Worm (Caenorhabditis elegans) whole organism, young adult: ENCODE results near the gene atf-7.

Source experiments
- B0019.2 ChIP-seq: fragments of 200-800 bp; sonication (Bioruptor generic); conservative IDR thresholded peaks from 2 replicates; pipeline ENCODE4 v1.3.6; 2022; ENCODE audit warnings: missing genetic modification reagents, missing genetic modification characterization, missing compliant biosample characterization
- B0336.3 ChIP-seq: fragments of 200-800 bp; sonication (Bioruptor generic); IDR thresholded peaks from 2 replicates; pipeline ENCODE4 v1.3.6; 2022; ENCODE audit warnings: missing genetic modification characterization, missing compliant biosample characterization
- C06A6.2 ChIP-seq: fragments of 200-800 bp; sonication (Bioruptor generic); conservative IDR thresholded peaks from 2 replicates; pipeline ENCODE4 v1.3.6; 2022; ENCODE audit warnings: missing genetic modification characterization, missing compliant biosample characterization
- F23B12.7 ChIP-seq: sonication (generic microtip); optimal IDR thresholded peaks from 2 replicates; lab custom pipeline; 2017; ENCODE audit warnings: missing genetic modification characterization, mild to moderate bottlenecking, missing compliant biosample characterization, antibody characterized with exemption, moderate library complexity; ENCODE audit not compliant: insufficient read depth
- F37B4.10 ChIP-seq: fragments of 200-800 bp; sonication (Bioruptor generic); IDR thresholded peaks from 2 replicates; pipeline ENCODE4 v1.3.6; 2022; ENCODE audit warnings: missing genetic modification characterization, missing compliant biosample characterization
- F39B2.1 ChIP-seq: fragments of 200-800 bp; sonication (Bioruptor generic); IDR thresholded peaks from 2 replicates; pipeline ENCODE4 v1.3.6; 2022; ENCODE audit warnings: missing genetic modification reagents, missing genetic modification characterization, missing compliant biosample characterization
- F57C9.4 ChIP-seq: sonication (generic microtip); optimal IDR thresholded peaks from 2 replicates; lab custom pipeline; 2017; ENCODE audit warnings: mild to moderate bottlenecking, missing genetic modification characterization, missing compliant biosample characterization
- K12H6.12 ChIP-seq: fragments of 200-800 bp; sonication (Bioruptor generic); optimal IDR thresholded peaks from 2 replicates; lab custom pipeline; 2018; ENCODE audit warnings: mild to moderate bottlenecking, missing genetic modification characterization, missing compliant biosample characterization
- T07F8.4 ChIP-seq: sonication (generic microtip); optimal IDR thresholded peaks from 2 replicates; lab custom pipeline; 2016; ENCODE audit warnings: mild to moderate bottlenecking, missing genetic modification characterization, moderate library complexity, missing compliant biosample characterization
- T26A5.8 ChIP-seq: sonication (generic microtip); optimal IDR thresholded peaks from 2 replicates; lab custom pipeline; 2016; ENCODE audit warnings: missing genetic modification characterization, missing compliant biosample characterization
- Y53F4B.3 ChIP-seq: fragments of 200-800 bp; sonication (Bioruptor generic); IDR thresholded peaks from 2 replicates; pipeline ENCODE4 v1.3.6; 2022; ENCODE audit warnings: missing genetic modification reagents, missing genetic modification characterization, missing compliant biosample characterization
- Y67H2A.10 ChIP-seq: fragments of 200-800 bp; sonication (Bioruptor generic); conservative IDR thresholded peaks from 2 replicates; pipeline ENCODE4 v1.3.6; 2022; ENCODE audit warnings: missing genetic modification reagents, missing genetic modification characterization, missing compliant biosample characterization
- ama-1 ChIP-seq, 3 experiments: fragments of 150-350 bp in 1 of 3; sonication (generic microtip) in 2 of 3; optimal IDR thresholded peaks; 2 replicates each; lab custom pipeline; 2014 to 2018; ENCODE audit warnings: missing biosample characterization in 2 of 3, missing genetic modification characterization in 2 of 3, missing genetic modification reagents in 2 of 3
- aptf-3 ChIP-seq: fragments of 200-800 bp; sonication (Bioruptor generic); IDR thresholded peaks from 2 replicates; pipeline ENCODE4 v1.3.6; 2022; ENCODE audit warnings: missing genetic modification characterization, missing compliant biosample characterization
- attf-5 ChIP-seq: fragments of 200-800 bp; sonication (Bioruptor generic); optimal IDR thresholded peaks from 2 replicates; lab custom pipeline; 2018; ENCODE audit warnings: mild to moderate bottlenecking, missing genetic modification characterization, missing compliant biosample characterization
- bed-2 ChIP-seq: fragments of 200-800 bp; sonication (Bioruptor generic); IDR thresholded peaks from 2 replicates; pipeline ENCODE4 v1.3.6; 2022; ENCODE audit warnings: missing genetic modification reagents, missing genetic modification characterization, missing compliant biosample characterization
- ccch-3 ChIP-seq: fragments of 200-800 bp; sonication (Bioruptor generic); optimal IDR thresholded peaks from 2 replicates; lab custom pipeline; 2018; ENCODE audit warnings: mild to moderate bottlenecking, missing genetic modification characterization, missing compliant biosample characterization
- ceh-40 ChIP-seq: fragments of 200-800 bp; sonication (Bioruptor generic); IDR thresholded peaks from 2 replicates; pipeline ENCODE4 v1.3.6; 2022; ENCODE audit warnings: missing genetic modification characterization, missing compliant biosample characterization
- ceh-58 ChIP-seq: fragments of 200-800 bp; sonication (Bioruptor generic); IDR thresholded peaks from 2 replicates; pipeline ENCODE4 v1.3.6; 2022; ENCODE audit warnings: missing genetic modification characterization, missing compliant biosample characterization
- ceh-91 ChIP-seq: fragments of 200-800 bp; sonication (Bioruptor generic); IDR thresholded peaks from 2 replicates; pipeline ENCODE4 v1.3.6; 2022; ENCODE audit warnings: missing genetic modification reagents, missing genetic modification characterization, missing compliant biosample characterization
- dpl-1 ChIP-seq: fragments of 150-350 bp; optimal IDR thresholded peaks from 2 replicates; lab custom pipeline; 2014; ENCODE audit warnings: missing biosample characterization, missing genetic modification reagents, missing genetic modification characterization
- egrh-3 ChIP-seq: fragments of 200-800 bp; sonication (Bioruptor generic); IDR thresholded peaks from 2 replicates; pipeline ENCODE4 v1.3.6; 2022; ENCODE audit warnings: missing genetic modification reagents, missing genetic modification characterization, missing compliant biosample characterization
- ets-4 ChIP-seq: fragments of 200-800 bp; sonication (Bioruptor generic); optimal IDR thresholded peaks from 2 replicates; lab custom pipeline; 2018; ENCODE audit warnings: mild to moderate bottlenecking, missing genetic modification characterization, missing compliant biosample characterization
- hlh-12 ChIP-seq: sonication (generic microtip); optimal IDR thresholded peaks from 2 replicates; lab custom pipeline; 2016; ENCODE audit warnings: missing genetic modification characterization, missing compliant biosample characterization
- hlh-26 ChIP-seq: fragments of 200-800 bp; sonication (Bioruptor generic); conservative IDR thresholded peaks from 2 replicates; pipeline ENCODE4 v1.3.6; 2022; ENCODE audit warnings: missing genetic modification reagents, missing genetic modification characterization, missing compliant biosample characterization
- hmg-20 ChIP-seq: fragments of 200-800 bp; sonication (Bioruptor generic); IDR thresholded peaks from 2 replicates; pipeline ENCODE4 v1.3.6; 2022; ENCODE audit warnings: missing genetic modification reagents, missing genetic modification characterization, missing compliant biosample characterization
- hsf-1 ChIP-seq: fragments of 200-800 bp; sonication (Bioruptor generic); IDR thresholded peaks from 2 replicates; pipeline ENCODE4 v1.3.6; 2022; ENCODE audit warnings: missing genetic modification reagents, missing genetic modification characterization, missing compliant biosample characterization
- lin-26 ChIP-seq: fragments of 200-800 bp; sonication (Bioruptor generic); IDR thresholded peaks from 2 replicates; pipeline ENCODE4 v1.3.6; 2022; ENCODE audit warnings: missing genetic modification reagents, missing genetic modification characterization, missing compliant biosample characterization
- lin-35 ChIP-seq, 3 experiments: fragments of 150-350 bp in 2 of 3; sonication (generic microtip) in 1 of 3; optimal IDR thresholded peaks; 2 replicates each; lab custom pipeline; 2014 to 2018; ENCODE audit warnings: missing biosample characterization in 3 of 3, missing genetic modification characterization in 3 of 3, missing genetic modification reagents in 3 of 3
- lir-1 ChIP-seq: fragments of 200-800 bp; sonication (Bioruptor generic); conservative IDR thresholded peaks from 2 replicates; pipeline ENCODE4 v1.3.6; 2022; ENCODE audit warnings: missing genetic modification reagents, missing genetic modification characterization, missing compliant biosample characterization
- madf-6 ChIP-seq: fragments of 200-800 bp; sonication (Bioruptor generic); IDR thresholded peaks from 2 replicates; pipeline ENCODE4 v1.3.6; 2022; ENCODE audit warnings: missing genetic modification reagents, missing genetic modification characterization, missing compliant biosample characterization
- mcd-1 ChIP-seq: fragments of 200-800 bp; sonication (Bioruptor generic); IDR thresholded peaks from 2 replicates; pipeline ENCODE4 v1.3.6; 2022; ENCODE audit warnings: missing genetic modification reagents, missing genetic modification characterization, missing compliant biosample characterization
- mes-4 ChIP-seq: sonication (generic microtip); optimal IDR thresholded peaks from 2 replicates; lab custom pipeline; 2016; ENCODE audit warnings: missing genotype, missing genetic modification characterization, missing compliant biosample characterization
- mxl-1 ChIP-seq: sonication (generic microtip); optimal IDR thresholded peaks from 2 replicates; lab custom pipeline; 2016; ENCODE audit warnings: missing genetic modification characterization, missing compliant biosample characterization
- nfya-1 ChIP-seq: sonication (generic microtip); optimal IDR thresholded peaks from 2 replicates; lab custom pipeline; 2017; ENCODE audit warnings: antibody characterized with exemption, missing compliant biosample characterization, missing genetic modification characterization, borderline replicate concordance; ENCODE audit not compliant: insufficient read depth
- nfya-2 ChIP-seq: fragments of 200-800 bp; sonication (Bioruptor generic); IDR thresholded peaks from 2 replicates; pipeline ENCODE4 v1.3.6; 2022; ENCODE audit warnings: missing genetic modification reagents, missing genetic modification characterization, missing compliant biosample characterization
- nhr-27 ChIP-seq: fragments of 200-800 bp; sonication (Bioruptor generic); optimal IDR thresholded peaks from 2 replicates; lab custom pipeline; 2018; ENCODE audit warnings: mild to moderate bottlenecking, missing genetic modification characterization, moderate library complexity, missing compliant biosample characterization
- nhr-80 ChIP-seq: sonication (generic microtip); optimal IDR thresholded peaks from 2 replicates; lab custom pipeline; 2016; ENCODE audit warnings: missing genetic modification characterization, missing compliant biosample characterization
- rec-8 ChIP-seq, 2 experiments: sonication (generic microtip); optimal IDR thresholded peaks; 2 replicates each; lab custom pipeline; 2016; ENCODE audit warnings: mild to moderate bottlenecking in 2 of 2, missing genetic modification characterization in 2 of 2, missing genetic modification reagents in 2 of 2, missing genotype in 2 of 2, missing biosample characterization in 1 of 2, missing compliant biosample characterization in 1 of 2, moderate library complexity in 1 of 2
- rpc-1 ChIP-seq, 2 experiments: fragments of 150-350 bp in 1 of 2; sonication (generic microtip) in 1 of 2; optimal IDR thresholded peaks; 2 replicates each; lab custom pipeline; 2014 to 2018; ENCODE audit warnings: missing biosample characterization in 1 of 2, missing genetic modification characterization in 1 of 2, missing genetic modification reagents in 1 of 2, missing genotype in 1 of 2
- snpc-4 ChIP-seq, 5 experiments: fragments of 150-350 bp in 1 of 5; sonication (generic microtip) in 4 of 5; optimal IDR thresholded peaks; 2 replicates each; lab custom pipeline; 2014 to 2018; ENCODE audit warnings: missing genetic modification characterization in 5 of 5, missing biosample characterization in 3 of 5, antibody characterized with exemption in 2 of 5, mild to moderate bottlenecking in 2 of 5, missing compliant biosample characterization in 2 of 5, missing genotype in 2 of 5, moderate library complexity in 2 of 5, missing genetic modification reagents in 1 of 5
- ztf-18 ChIP-seq: sonication (generic microtip); optimal IDR thresholded peaks from 2 replicates; lab custom pipeline; 2016; ENCODE audit warnings: missing genotype, mild to moderate bottlenecking, missing genetic modification characterization, missing compliant biosample characterization
- ztf-22 ChIP-seq: fragments of 200-800 bp; sonication (Bioruptor generic); optimal IDR thresholded peaks from 2 replicates; lab custom pipeline; 2018; ENCODE audit warnings: mild to moderate bottlenecking, missing genetic modification characterization, moderate library complexity, missing compliant biosample characterization
- ztf-25 ChIP-seq: fragments of 200-800 bp; sonication (Bioruptor generic); IDR thresholded peaks from 2 replicates; pipeline ENCODE4 v1.3.6; 2022; ENCODE audit warnings: missing genetic modification reagents, missing genetic modification characterization, missing compliant biosample characterization
- ztf-26 ChIP-seq: sonication (generic microtip); optimal IDR thresholded peaks from 2 replicates; lab custom pipeline; 2017; ENCODE audit warnings: missing genetic modification characterization, missing compliant biosample characterization
- ztf-6 ChIP-seq: fragments of 200-800 bp; sonication (Bioruptor generic); IDR thresholded peaks from 2 replicates; pipeline ENCODE4 v1.3.6; 2022; ENCODE audit warnings: missing genetic modification reagents, missing genetic modification characterization, missing compliant biosample characterization

The atf-7 gene

ce11 chrIII:4470793-4471192 is 28.1 kb downstream of the atf-7 start (continued):
- TF ChIP-seq bed-2: no peak
- TF ChIP-seq hsf-1 (GFP tag; lab: Robert Waterston, UW): peak; percentile 46; the same call in 1 of the 2 replicates
- no peak; the same call in 1 of the 2 replicates for TF ChIP-seq egrh-3
- TF ChIP-seq F57C9.4 (tag; lab: Kevin White, UChicago): peak; percentile 72
- TF ChIP-seq C06A6.2: peak; percentile 73
- no peak for TF ChIP-seq ceh-58 (GFP tag; lab: Robert Waterston, UW)
- TF ChIP-seq mcd-1 (GFP tag; lab: Robert Waterston, UW): peak; percentile 70
- TF ChIP-seq T26A5.8 (tag; lab: Kevin White, UChicago): peak; percentile 70
- 0 out of 2 replicates have a peak, but pooled peaks have one; percentile 57 for TF ChIP-seq ceh-40 (GFP tag; lab: Robert Waterston, UW)
- TF ChIP-seq snpc-4 (GFP tag; optimal IDR thresholded peaks at IDR 0.05; lab: Kevin White, UChicago): no peak
- TF ChIP-seq snpc-4 (tag; optimal IDR thresholded peaks at IDR 0.05; lab: Kevin White, UChicago): peak in 3 of 4 experiments; percentile 67 to 77 (median 75)
- TF ChIP-seq nfya-2 (GFP tag; lab: Robert Waterston, UW): no peak
- TF ChIP-seq nfya-1: no peak
- 0 out of 2 replicates have a peak, but pooled peaks have one; percentile 44 for TF ChIP-seq B0336.3
- TF ChIP-seq ets-4 (GFP tag; lab: Kevin White, UChicago): no peak
- TF ChIP-seq ceh-91 (GFP tag; lab: Robert Waterston, UW): 0 out of 2 replicates have a peak, but pooled peaks have one; percentile 20
- peak; percentile 66 for TF ChIP-seq ztf-26 (tag; lab: Kevin White, UChicago)
- TF ChIP-seq F23B12.7 (tag; lab: Kevin White, UChicago): peak; percentile 93
- TF ChIP-seq dpl-1 (GFP tag; lab: Kevin White, UChicago): no peak
- peak; percentile 45; the same call in 1 of the 2 replicates for TF ChIP-seq Y53F4B.3 (GFP tag; lab: Robert Waterston, UW)
- no peak for TF ChIP-seq F37B4.10
- peak; percentile 53 for TF ChIP-seq T07F8.4
- TF ChIP-seq rec-8 (tag; optimal IDR thresholded peaks at IDR 0.05; lab: Kevin White, UChicago): peak; percentile 60 to 83
- peak; percentile 42 for TF ChIP-seq nhr-27
- peak in 1 of 3 experiments; percentile 68 for TF ChIP-seq lin-35 (GFP tag; optimal IDR thresholded peaks at IDR 0.05; lab: Kevin White, UChicago)
- TF ChIP-seq K12H6.12: no peak
- TF ChIP-seq ztf-25 (GFP tag; lab: Robert Waterston, UW): peak; percentile 67; the same call in 1 of the 2 replicates
- TF ChIP-seq ztf-22 (GFP tag; lab: Kevin White, UChicago): peak; percentile 48
- peak; percentile 73 for TF ChIP-seq ztf-18 (tag; lab: Kevin White, UChicago)
- TF ChIP-seq attf-5 (GFP tag; lab: Kevin White, UChicago): peak; percentile 52
- TF ChIP-seq hlh-12 (tag; lab: Kevin White, UChicago): no peak
- peak; percentile 72 for TF ChIP-seq Y67H2A.10 (GFP tag; lab: Robert Waterston, UW)
- TF ChIP-seq madf-6 (GFP tag; lab: Robert Waterston, UW): peak; percentile 77
- peak; percentile 54; the same call in 1 of the 2 replicates for TF ChIP-seq hmg-20
- 0 out of 2 replicates have a peak, but pooled peaks have one; percentile 75 for TF ChIP-seq aptf-3 (GFP tag; lab: Robert Waterston, UW)
- TF ChIP-seq B0019.2 (GFP tag; lab: Robert Waterston, UW): peak; percentile 53; the same call in 1 of the 2 replicates
- TF ChIP-seq mxl-1 (tag; lab: Kevin White, UChicago): peak; percentile 78
- no peak for TF ChIP-seq ama-1 (optimal IDR thresholded peaks at IDR 0.05; lab: Kevin White, UChicago)
- TF ChIP-seq ama-1 (GFP tag; optimal IDR thresholded peaks at IDR 0.05; lab: Kevin White, UChicago): peak in 1 of 2 experiments; percentile 84
- no peak for TF ChIP-seq hlh-26 (GFP tag; lab: Robert Waterston, UW)
- peak; percentile 78 for TF ChIP-seq mes-4 (tag; lab: Kevin White, UChicago)
- TF ChIP-seq ccch-3 (GFP tag; lab: Kevin White, UChicago): no peak
- TF ChIP-seq F39B2.1 (GFP tag; lab: Robert Waterston, UW): no peak
- peak; percentile 89 for TF ChIP-seq rpc-1 (optimal IDR thresholded peaks at IDR 0.05; lab: Kevin White, UChicago)
- TF ChIP-seq rpc-1 (tag; optimal IDR thresholded peaks at IDR 0.05; lab: Kevin White, UChicago): peak; percentile 90
- peak; percentile 88 for TF ChIP-seq lin-26 (GFP tag; lab: Robert Waterston, UW)
- TF ChIP-seq nhr-80 (tag; lab: Kevin White, UChicago): peak; percentile 14
- peak; percentile 59; the same call in 1 of the 2 replicates for TF ChIP-seq ztf-6 (GFP tag; lab: Robert Waterston, UW)
- peak; percentile 61; the same call in 1 of the 2 replicates for TF ChIP-seq lir-1 (GFP tag; lab: Robert Waterston, UW)
